Worm (Caenorhabditis elegans): Measurements from ENCODE around the gene idpc-2.

idpc-2 gene

ce11 chrV:8643093-8643492 lies 22.0 kb upstream of the idpc-2 start, which contains the start of gene asp-13:
Gene asp-13 (minus strand): TSS chrV:8643193.
- TF ChIP-seq nhr-6 (tag; optimal IDR thresholded peaks at IDR 0.05) (no peak), ztf-4 (tag; optimal IDR thresholded peaks at IDR 0.05) (no peak), ama-1 (optimal IDR thresholded peaks at IDR 0.05) (no peak), ztf-1 (GFP tag; conservative IDR thresholded peaks at IDR 0.05) (no peak), F13H6.1 (tag; optimal IDR thresholded peaks at IDR 0.05) (no peak), fos-1 (tag; optimal IDR thresholded peaks at IDR 0.05) (peak; percentile 38), mab-5 (tag; optimal IDR thresholded peaks at IDR 0.05) (no peak), nhr-25 (tag; optimal IDR thresholded peaks at IDR 0.05) (no peak)

- TF ChIP-seq lsy-2 (tag; optimal IDR thresholded peaks at IDR 0.05) (no peak), mbf-1 (tag; optimal IDR thresholded peaks at IDR 0.05) (no peak), nhr-21 (tag; optimal IDR thresholded peaks at IDR 0.05) (no peak), sma-3 (GFP tag; optimal IDR thresholded peaks at IDR 0.05) (no peak), nhr-237 (tag; optimal IDR thresholded peaks at IDR 0.05) (no peak), mdl-1 (tag; optimal IDR thresholded peaks at IDR 0.05) (no peak), zag-1 (tag; optimal IDR thresholded peaks at IDR 0.05) (no peak), unc-62 (GFP tag; optimal IDR thresholded peaks at IDR 0.05) (no peak), nhr-12 (tag; optimal IDR thresholded peaks at IDR 0.05) (no peak), ama-1 (optimal IDR thresholded peaks at IDR 0.05) (no peak), lin-39 (tag; optimal IDR thresholded peaks at IDR 0.05) (no peak), blmp-1 (tag; optimal IDR thresholded peaks at IDR 0.05; ENCODE audit: insufficient read depth) (no peak), lin-11 (tag; optimal IDR thresholded peaks at IDR 0.05) (no peak), peb-1 (tag; optimal IDR thresholded peaks at IDR 0.05) (no peak), unc-55 (GFP tag; optimal IDR thresholded peaks at IDR 0.05) (no peak), ztf-4 (tag; optimal IDR thresholded peaks at IDR 0.05) (no peak), mab-5 (tag; optimal IDR thresholded peaks at IDR 0.05) (no peak), nhr-77 (tag; optimal IDR thresholded peaks at IDR 0.05) (no peak), snpc-4 (tag; optimal IDR thresholded peaks at IDR 0.05) (no peak), nhr-10 (tag; optimal IDR thresholded peaks at IDR 0.05) (no peak)
Measured at ce11 chrV:8641266-8641665, 20.2 kb upstream of the idpc-2 start, which contains the start of gene F28A12.3. Gene F28A12.3 (minus strand): TSS chrV:8641366.

ce11 chrV:8637666-8638271 lies 16.7 kb upstream of the idpc-2 start, which contains the start of the genes F28A12.10 and acd-4:
Gene F28A12.10 (minus strand): TSS chrV:8637766.
Gene acd-4 (plus strand): TSS chrV:8638221.
- TF ChIP-seq R02D3.7 (tag; optimal IDR thresholded peaks at IDR 0.05) (no peak), skn-1 (tag; optimal IDR thresholded peaks at IDR 0.05) (no peak), snpc-4 (tag; optimal IDR thresholded peaks at IDR 0.05) (no peak), nhr-21 (tag; optimal IDR thresholded peaks at IDR 0.05) (no peak)

- TF ChIP-seq F13H6.1 (tag; optimal IDR thresholded peaks at IDR 0.05) (no peak), sem-4 (tag; optimal IDR thresholded peaks at IDR 0.05) (no peak), nhr-12 (tag; optimal IDR thresholded peaks at IDR 0.05) (no peak), aly-2 (tag; optimal IDR thresholded peaks at IDR 0.05) (no peak), nhr-77 (tag; optimal IDR thresholded peaks at IDR 0.05) (no peak), nhr-11 (tag; optimal IDR thresholded peaks at IDR 0.05) (no peak), mdl-1 (tag; optimal IDR thresholded peaks at IDR 0.05) (no peak), nhr-10 (tag; optimal IDR thresholded peaks at IDR 0.05) (no peak), gmeb-1 (tag; optimal IDR thresholded peaks at IDR 0.05) (no peak), lsy-2 (tag; optimal IDR thresholded peaks at IDR 0.05) (no peak), peb-1 (tag; optimal IDR thresholded peaks at IDR 0.05) (no peak), lin-11 (tag; optimal IDR thresholded peaks at IDR 0.05) (no peak)
Measured at ce11 chrV:8636907-8637306, 15.8 kb upstream of the idpc-2 start, which contains the start of gene grl-12. Gene grl-12 (minus strand): TSS chrV:8637007.

ce11 chrV:8635575-8635974 lies 14.5 kb upstream of the idpc-2 start, which contains the start of gene oac-29:
Gene oac-29 (minus strand): TSS chrV:8635675.
- TF ChIP-seq skn-1 (tag; optimal IDR thresholded peaks at IDR 0.05) (no peak), unc-39 (tag; optimal IDR thresholded peaks at IDR 0.05) (no peak), blmp-1 (tag; optimal IDR thresholded peaks at IDR 0.05; ENCODE audit: insufficient read depth) (no peak), unc-62 (GFP tag; optimal IDR thresholded peaks at IDR 0.05) (no peak), C34F6.9 (tag; optimal IDR thresholded peaks at IDR 0.05) (no peak), peb-1 (tag; optimal IDR thresholded peaks at IDR 0.05) (no peak), egl-27 (tag; optimal IDR thresholded peaks at IDR 0.05) (no peak), lin-11 (tag; optimal IDR thresholded peaks at IDR 0.05) (no peak), nhr-129 (tag; optimal IDR thresholded peaks at IDR 0.05) (no peak), zag-1 (tag; optimal IDR thresholded peaks at IDR 0.05) (no peak), snpc-4 (tag; optimal IDR thresholded peaks at IDR 0.05) (no peak), elt-3 (tag; optimal IDR thresholded peaks at IDR 0.05) (no peak), R02D3.7 (tag; optimal IDR thresholded peaks at IDR 0.05) (no peak), nhr-12 (tag; optimal IDR thresholded peaks at IDR 0.05) (no peak), sma-9 (GFP tag; optimal IDR thresholded peaks at IDR 0.05) (no peak), sma-9 (tag; optimal IDR thresholded peaks at IDR 0.05) (no peak), lin-39 (tag; optimal IDR thresholded peaks at IDR 0.05) (no peak), alr-1 (tag; optimal IDR thresholded peaks at IDR 0.05) (no peak)
